Worm (Caenorhabditis elegans): ENCODE measurements around the gene col-144.

col-144 gene

DNA sequence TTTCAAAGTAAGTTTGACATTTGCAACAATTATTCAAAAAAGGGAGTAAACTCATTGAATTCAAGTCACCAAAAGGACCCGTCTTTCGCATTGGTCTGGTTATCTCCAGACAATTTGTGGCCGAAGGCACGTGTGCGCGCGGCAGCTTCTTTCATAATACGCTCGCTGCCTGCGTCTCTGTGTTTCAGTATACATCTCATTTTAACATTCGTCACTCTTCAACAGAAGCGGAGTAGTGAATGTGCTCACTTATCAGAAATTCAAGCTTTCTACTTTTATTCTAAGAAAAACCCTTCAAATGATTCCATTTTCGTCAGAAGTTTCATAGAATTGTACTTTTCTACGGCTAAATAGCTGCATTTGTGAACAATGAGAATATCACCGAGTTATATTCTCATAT is 31.9 kb downstream of the col-144 start:
- TF ChIP-seq tlp-1 (tag; optimal IDR thresholded peaks at IDR 0.05) (no peak), unc-86 (tag; optimal IDR thresholded peaks at IDR 0.05) (peak; percentile 91), mef-2 (tag; optimal IDR thresholded peaks at IDR 0.05) (peak; percentile 87), Y116A8C.19 (tag; optimal IDR thresholded peaks at IDR 0.05; ENCODE audit: borderline replicate concordance) (no peak), lin-35 (GFP tag; optimal IDR thresholded peaks at IDR 0.05) (peak in 1 of 2 experiments; percentile 42), sptf-1 (tag; optimal IDR thresholded peaks at IDR 0.05) (no peak), elt-3 (tag; optimal IDR thresholded peaks at IDR 0.05) (no peak), nhr-237 (tag; optimal IDR thresholded peaks at IDR 0.05) (no peak), ceh-90 (tag; optimal IDR thresholded peaks at IDR 0.05) (no peak), ztf-11 (tag; optimal IDR thresholded peaks at IDR 0.05) (no peak), ama-1 (optimal IDR thresholded peaks at IDR 0.05) (no peak), efl-3 (GFP tag; optimal IDR thresholded peaks at IDR 0.05) (no peak), ceh-88 (GFP tag; IDR thresholded peaks at IDR 0.05) (no peak), nhr-19 (GFP tag; conservative IDR thresholded peaks at IDR 0.05) (peak; percentile 22; the same call in 1 of the 2 replicates), fos-1 (tag; optimal IDR thresholded peaks at IDR 0.05) (peak; percentile 52), nhr-76 (tag; optimal IDR thresholded peaks at IDR 0.05) (no peak), skn-1 (tag; optimal IDR thresholded peaks at IDR 0.05) (peak; percentile 11), nhr-28 (tag; optimal IDR thresholded peaks at IDR 0.05) (no peak), nhr-90 (tag; optimal IDR thresholded peaks at IDR 0.05; ENCODE audit: poor library complexity) (no peak), C16A3.4 (tag; optimal IDR thresholded peaks at IDR 0.05) (no peak), aly-2 (tag; optimal IDR thresholded peaks at IDR 0.05) (no peak), hlh-4 (tag; optimal IDR thresholded peaks at IDR 0.05) (peak; percentile 24), lin-13 (GFP tag; optimal IDR thresholded peaks at IDR 0.05) (no peak), C34B4.2 (tag; optimal IDR thresholded peaks at IDR 0.05) (no peak), rnt-1 (tag; optimal IDR thresholded peaks at IDR 0.05) (peak; percentile 55), snpc-4 (tag; optimal IDR thresholded peaks at IDR 0.05) (peak; percentile 22), nhr-71 (tag; optimal IDR thresholded peaks at IDR 0.05) (peak; percentile 94), F16B12.6 (tag; optimal IDR thresholded peaks at IDR 0.05) (no peak), nhr-12 (tag; optimal IDR thresholded peaks at IDR 0.05) (no peak), ceh-82 (tag; optimal IDR thresholded peaks at IDR 0.05) (peak; percentile 6 to 54 (median 43)), ces-1 (GFP tag; optimal IDR thresholded peaks at IDR 0.05) (no peak), nhr-20 (tag; optimal IDR thresholded peaks at IDR 0.05) (peak; percentile 72), dpl-1 (GFP tag; optimal IDR thresholded peaks at IDR 0.05) (peak in 1 of 3 experiments; percentile 41), nhr-77 (tag; optimal IDR thresholded peaks at IDR 0.05) (peak; percentile 50), jun-1 (tag; optimal IDR thresholded peaks at IDR 0.05) (peak; percentile 40), ceh-8 (GFP tag; optimal IDR thresholded peaks at IDR 0.05) (peak; percentile 9), nhr-47 (tag; optimal IDR thresholded peaks at IDR 0.05) (peak; percentile 87), aha-1 (tag; optimal IDR thresholded peaks at IDR 0.05) (no peak), grh-1 (GFP tag; IDR thresholded peaks at IDR 0.05) (no peak), hpl-2 (GFP tag; optimal IDR thresholded peaks at IDR 0.05) (no peak), fkh-10 (GFP tag; optimal IDR thresholded peaks at IDR 0.05) (peak; percentile 31), unc-62 (GFP tag; optimal IDR thresholded peaks at IDR 0.05) (no peak), pag-3 (tag; optimal IDR thresholded peaks at IDR 0.05; ENCODE audit: borderline replicate concordance, insufficient read depth) (peak; percentile 35), snu-23 (GFP tag; optimal IDR thresholded peaks at IDR 0.05) (peak; percentile 54), sox-4 (tag; optimal IDR thresholded peaks at IDR 0.05) (peak; percentile 77), xbp-1 (tag; optimal IDR thresholded peaks at IDR 0.05) (peak; percentile 64), mep-1 (tag; optimal IDR thresholded peaks at IDR 0.05) (peak; percentile 42), fkh-8 (tag; optimal IDR thresholded peaks at IDR 0.05) (peak; percentile 99), irx-1 (tag; optimal IDR thresholded peaks at IDR 0.05) (peak; percentile 24), vab-15 (tag; optimal IDR thresholded peaks at IDR 0.05) (no peak), unc-98 (GFP tag; IDR thresholded peaks at IDR 0.05) (no peak), lin-39 (tag; optimal IDR thresholded peaks at IDR 0.05) (no peak), sup-37 (GFP tag; optimal IDR thresholded peaks at IDR 0.05) (no peak), elt-2 (tag; optimal IDR thresholded peaks at IDR 0.05) (no peak)

Measured in whole organism, L1 larva.